Worm (Caenorhabditis elegans): ENCODE results near the gene F54H5.2.

ce11 chrII:6636136-6636535 is 8.9 kb downstream of the F54H5.2 start, which contains the start of gene T19D12.5:
- TF ChIP-seq flt-1 (GFP tag; IDR thresholded peaks at IDR 0.05): no peak
- TF ChIP-seq ets-7 (tag; optimal IDR thresholded peaks at IDR 0.05): no peak
- TF ChIP-seq ama-1 (optimal IDR thresholded peaks at IDR 0.05): no peak

Measured in whole organism, early embryonic.